Worm (Caenorhabditis elegans): Measurements from ENCODE around the gene F44E5.4.
A peak's percentile ranks its signal among the peaks of the same experiment; 100 is the strongest.

F44E5.4 gene

ce11 chrII:11726470-11727106 is 32.5 kb downstream of the F44E5.4 start, which contains the start of gene F13D12.5:
F13D12.5 (plus strand) TSS chrII:11726814.
- TF ChIP-seq nhr-232 (tag; optimal IDR thresholded peaks at IDR 0.05) (no peak), zip-5 (tag; optimal IDR thresholded peaks at IDR 0.05) (no peak), K02D7.2 (tag; optimal IDR thresholded peaks at IDR 0.05) (no peak)

ce11 chrII:11725615-11726014 is 33.5 kb downstream of the F44E5.4 start:
- TF ChIP-seq fkh-10 (GFP tag; optimal IDR thresholded peaks at IDR 0.05): no peak
- no peak for TF ChIP-seq nfya-1 (tag; optimal IDR thresholded peaks at IDR 0.05)
- no peak for TF ChIP-seq hlh-13 (GFP tag; optimal IDR thresholded peaks at IDR 0.05)

ce11 chrII:11724362-11724761 is 34.7 kb downstream of the F44E5.4 start:
- TF ChIP-seq zip-5 (tag; optimal IDR thresholded peaks at IDR 0.05) (no peak), ceh-6 (GFP tag; optimal IDR thresholded peaks at IDR 0.05) (no peak), syd-9 (tag; optimal IDR thresholded peaks at IDR 0.05) (no peak), ceh-14 (tag; optimal IDR thresholded peaks at IDR 0.05) (no peak), sox-4 (tag; optimal IDR thresholded peaks at IDR 0.05) (no peak), pat-9 (tag; optimal IDR thresholded peaks at IDR 0.05) (no peak), ztf-16 (tag; optimal IDR thresholded peaks at IDR 0.05) (no peak), unc-3 (GFP tag; conservative IDR thresholded peaks at IDR 0.05) (no peak), unc-3 (tag; optimal IDR thresholded peaks at IDR 0.05) (no peak), tbx-2 (tag; optimal IDR thresholded peaks at IDR 0.05) (no peak), hlh-30 (tag; optimal IDR thresholded peaks at IDR 0.05; ENCODE audit: insufficient read depth) (no peak), hlh-15 (tag; optimal IDR thresholded peaks at IDR 0.05) (no peak), C08G9.2 (tag; optimal IDR thresholded peaks at IDR 0.05) (no peak), ama-1 (optimal IDR thresholded peaks at IDR 0.05) (no peak), unc-55 (GFP tag; optimal IDR thresholded peaks at IDR 0.05) (peak; percentile 29), unc-42 (tag; optimal IDR thresholded peaks at IDR 0.05) (peak; percentile 86), T23F11.4 (GFP tag; optimal IDR thresholded peaks at IDR 0.05) (no peak), odd-2 (tag; optimal IDR thresholded peaks at IDR 0.05) (no peak), lin-11 (tag; optimal IDR thresholded peaks at IDR 0.05) (no peak), ceh-19 (GFP tag; optimal IDR thresholded peaks at IDR 0.05) (no peak), pag-3 (tag; optimal IDR thresholded peaks at IDR 0.05; ENCODE audit: borderline replicate concordance) (no peak), ceh-30 (tag; optimal IDR thresholded peaks at IDR 0.05) (no peak), hlh-8 (tag; optimal IDR thresholded peaks at IDR 0.05) (no peak), nfya-1 (tag; optimal IDR thresholded peaks at IDR 0.05) (peak; percentile 17), fax-1 (tag; optimal IDR thresholded peaks at IDR 0.05) (no peak), elt-2 (tag; optimal IDR thresholded peaks at IDR 0.05) (no peak), pros-1 (tag; optimal IDR thresholded peaks at IDR 0.05) (no peak), ceh-31 (tag; optimal IDR thresholded peaks at IDR 0.05) (peak; percentile 34), pax-1 (tag; optimal IDR thresholded peaks at IDR 0.05) (no peak), ttx-3 (tag; optimal IDR thresholded peaks at IDR 0.05) (no peak), tbx-7 (tag; optimal IDR thresholded peaks at IDR 0.05) (no peak), ref-2 (tag; optimal IDR thresholded peaks at IDR 0.05) (no peak), ceh-45 (GFP tag; IDR thresholded peaks at IDR 0.05) (no peak), K09A11.1 (tag; optimal IDR thresholded peaks at IDR 0.05; ENCODE audit: insufficient read depth) (no peak), hlh-6 (tag; optimal IDR thresholded peaks at IDR 0.05) (no peak), K02D7.2 (tag; optimal IDR thresholded peaks at IDR 0.05) (no peak), elt-4 (tag; optimal IDR thresholded peaks at IDR 0.05) (no peak), C38D4.7 (GFP tag; optimal IDR thresholded peaks at IDR 0.05) (no peak), ceh-9 (tag; optimal IDR thresholded peaks at IDR 0.05) (no peak), ceh-18 (tag; optimal IDR thresholded peaks at IDR 0.05) (peak; percentile 33)
